Fruit fly (Drosophila melanogaster) whole organism, prepupa: ENCODE measurements around the gene CG10646.

Experiments
- Blimp-1 ChIP-seq: fragments of 200-800 bp; sonication (Bioruptor generic); optimal IDR thresholded peaks from 3 replicates; lab custom pipeline; 2017; ENCODE audit warnings: missing biosample characterization, missing genetic modification characterization, mild to moderate bottlenecking, moderate library complexity, missing genetic modification reagents
- CG31627 ChIP-seq: fragments of 200-800 bp; sonication (Bioruptor generic); optimal IDR thresholded peaks from 3 replicates; lab custom pipeline; 2016; ENCODE audit warnings: missing biosample characterization, missing genetic modification characterization
- CG4318 ChIP-seq: fragments of 200-800 bp; sonication (Bioruptor generic); optimal IDR thresholded peaks from 3 replicates; lab custom pipeline; 2017; ENCODE audit warnings: missing biosample characterization, mild to moderate bottlenecking, missing genetic modification characterization
- CG6808 ChIP-seq: fragments of 200-800 bp; sonication (Bioruptor generic); optimal IDR thresholded peaks from 3 replicates; lab custom pipeline; 2017; ENCODE audit warnings: missing biosample characterization, missing genetic modification characterization, mild to moderate bottlenecking, moderate library complexity, missing genetic modification reagents
- Eip75B ChIP-seq: fragments of 200-800 bp; sonication (Bioruptor generic); optimal IDR thresholded peaks from 3 replicates; lab custom pipeline; 2016; ENCODE audit warnings: missing biosample characterization, missing genetic modification characterization
- Gug ChIP-seq: fragments of 200-800 bp; sonication (Bioruptor generic); IDR thresholded peaks from 2 replicates; pipeline ENCODE4 v1.3.6; 2022; ENCODE audit warnings: missing biosample characterization, missing genetic modification characterization
- Met ChIP-seq: fragments of 200-800 bp; sonication (Bioruptor generic); optimal IDR thresholded peaks from 3 replicates; lab custom pipeline; 2016; ENCODE audit warnings: missing biosample characterization, missing genetic modification characterization
- OdsH ChIP-seq: fragments of 200-800 bp; sonication (Bioruptor generic); optimal IDR thresholded peaks from 3 replicates; lab custom pipeline; 2016; ENCODE audit warnings: missing biosample characterization, missing genetic modification characterization
- fd85E ChIP-seq: fragments of 200-800 bp; sonication (Bioruptor generic); optimal IDR thresholded peaks from 3 replicates; lab custom pipeline; 2016; ENCODE audit warnings: missing biosample characterization, missing genetic modification characterization
- salr ChIP-seq, 2 experiments: fragments of 200-800 bp; sonication (Bioruptor generic); optimal IDR thresholded peaks; 3 replicates each; lab custom pipeline; 2016 to 2018; ENCODE audit warnings: missing biosample characterization in 2 of 2, missing genetic modification characterization in 2 of 2, mild to moderate bottlenecking in 1 of 2

DNA sequence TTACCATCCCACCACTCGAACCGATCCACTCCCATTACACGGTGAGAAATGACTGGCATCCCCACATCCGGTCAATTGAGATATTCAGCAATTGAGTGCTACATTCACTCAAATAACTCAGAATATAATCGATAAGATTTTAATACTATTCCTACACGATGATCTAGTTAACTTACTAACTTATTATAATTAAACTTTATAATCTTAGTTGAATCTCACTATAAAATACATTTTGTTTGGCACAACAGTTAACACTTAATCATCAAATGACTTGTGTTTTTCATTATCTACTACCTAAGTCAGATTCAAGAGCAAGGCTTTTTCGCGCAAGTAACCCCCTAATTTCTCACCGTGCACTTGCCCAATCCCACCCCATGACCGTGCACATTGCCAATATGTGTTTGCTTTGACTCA, 8.4 kb downstream of the CG10646 start:
- TF ChIP-seq salr (GFP tag; optimal IDR thresholded peaks at IDR 0.05; lab: Kevin White, UChicago), result peak; percentile 20 to 90
- peak; percentile 29 for TF ChIP-seq Gug
- TF ChIP-seq fd85E, result peak; percentile 33
- peak; percentile 92 for TF ChIP-seq CG6808 (GFP tag; lab: Kevin White, UChicago)
- TF ChIP-seq Met (GFP tag; lab: Kevin White, UChicago), result peak; percentile 93
- peak; percentile 90 for TF ChIP-seq CG31627 (GFP tag; lab: Kevin White, UChicago)
- TF ChIP-seq OdsH (GFP tag; lab: Kevin White, UChicago), result peak; percentile 87
- peak; percentile 87 for TF ChIP-seq Blimp-1 (GFP tag; lab: Kevin White, UChicago)
- peak; percentile 88 for TF ChIP-seq Eip75B (GFP tag; lab: Kevin White, UChicago)
- TF ChIP-seq CG4318 (GFP tag; lab: Kevin White, UChicago), result peak; percentile 87
